Worm (Caenorhabditis elegans) whole organism, mixed stage, embryonic: ENCODE results near the gene faah-4.

Experiments used
- M03D4.4 ChIP-seq: sonication (generic microtip); optimal IDR thresholded peaks from 2 replicates; lab custom pipeline; 2017; ENCODE audit warnings: mild to moderate bottlenecking, missing genetic modification characterization, missing compliant biosample characterization
- bed-3 ChIP-seq: fragments of 200-800 bp; sonication (Bioruptor generic); optimal IDR thresholded peaks from 3 replicates; lab custom pipeline; 2018; ENCODE audit warnings: mild to moderate bottlenecking, missing genetic modification characterization, moderate library complexity, missing compliant biosample characterization
- blmp-1 ChIP-seq: fragments of 150-350 bp; optimal IDR thresholded peaks from 2 replicates; lab custom pipeline; 2014; ENCODE audit warnings: missing biosample characterization, missing genetic modification characterization
- ceh-39 ChIP-seq: fragments of 150-350 bp; optimal IDR thresholded peaks from 2 replicates; lab custom pipeline; 2014; ENCODE audit warnings: missing biosample characterization, missing genetic modification characterization
- ceh-43 ChIP-seq: fragments of 200-800 bp; sonication (Bioruptor generic); optimal IDR thresholded peaks from 2 replicates; lab custom pipeline; 2018; ENCODE audit warnings: mild to moderate bottlenecking, missing genetic modification characterization, moderate library complexity, missing compliant biosample characterization
- ceh-83 ChIP-seq: fragments of 200-800 bp; sonication (Bioruptor generic); optimal IDR thresholded peaks from 2 replicates; lab custom pipeline; 2018; ENCODE audit warnings: mild to moderate bottlenecking, missing genetic modification characterization, missing compliant biosample characterization
- ces-1 ChIP-seq: fragments of 150-350 bp; optimal IDR thresholded peaks from 2 replicates; lab custom pipeline; 2014; ENCODE audit warnings: missing biosample characterization, missing genetic modification reagents, missing genetic modification characterization
- drap-1 ChIP-seq: fragments of 200-800 bp; sonication (Bioruptor generic); optimal IDR thresholded peaks from 3 replicates; lab custom pipeline; 2018; ENCODE audit warnings: mild to moderate bottlenecking, missing genetic modification characterization, missing compliant biosample characterization
- elt-1 ChIP-seq: sonication (generic microtip); optimal IDR thresholded peaks from 2 replicates; lab custom pipeline; 2017; ENCODE audit warnings: missing genetic modification characterization, mild to moderate bottlenecking, missing compliant biosample characterization, antibody characterized with exemption, moderate library complexity, borderline replicate concordance; ENCODE audit not compliant: insufficient read depth
- elt-3 ChIP-seq: fragments of 150-350 bp; optimal IDR thresholded peaks from 2 replicates; lab custom pipeline; 2014; ENCODE audit warnings: missing biosample characterization, missing genetic modification characterization
- flh-1 ChIP-seq: fragments of 200-800 bp; sonication (Bioruptor generic); optimal IDR thresholded peaks from 2 replicates; lab custom pipeline; 2018; ENCODE audit warnings: mild to moderate bottlenecking, missing genetic modification characterization, moderate library complexity, missing compliant biosample characterization
- ham-2 ChIP-seq: fragments of 200-800 bp; sonication (Bioruptor generic); optimal IDR thresholded peaks from 2 replicates; lab custom pipeline; 2018; ENCODE audit warnings: mild to moderate bottlenecking, missing genetic modification characterization, missing compliant biosample characterization
- hlh-1 ChIP-seq: fragments of 150-350 bp; optimal IDR thresholded peaks from 2 replicates; lab custom pipeline; 2014; ENCODE audit warnings: missing biosample characterization, missing genetic modification reagents, missing genetic modification characterization
- lin-13 ChIP-seq: fragments of 150-350 bp; optimal IDR thresholded peaks from 2 replicates; lab custom pipeline; 2014; ENCODE audit warnings: missing biosample characterization, missing genetic modification characterization
- lin-32 ChIP-seq: fragments of 200-800 bp; sonication (Bioruptor generic); optimal IDR thresholded peaks from 2 replicates; lab custom pipeline; 2018; ENCODE audit warnings: mild to moderate bottlenecking, missing genetic modification characterization, missing compliant biosample characterization
- lsy-2 ChIP-seq: fragments of 150-350 bp; optimal IDR thresholded peaks from 2 replicates; lab custom pipeline; 2014; ENCODE audit warnings: missing biosample characterization, missing genetic modification characterization
- mls-2 ChIP-seq: sonication (generic microtip); optimal IDR thresholded peaks from 2 replicates; lab custom pipeline; 2016; ENCODE audit warnings: mild to moderate bottlenecking, missing genetic modification characterization, moderate library complexity, missing compliant biosample characterization
- nhr-12 ChIP-seq: fragments of 150-350 bp; optimal IDR thresholded peaks from 2 replicates; lab custom pipeline; 2014; ENCODE audit warnings: missing biosample characterization, missing genetic modification characterization
- nhr-2 ChIP-seq: fragments of 150-350 bp; optimal IDR thresholded peaks from 2 replicates; lab custom pipeline; 2014; ENCODE audit warnings: missing biosample characterization, missing genetic modification characterization
- nhr-237 ChIP-seq: fragments of 150-350 bp; optimal IDR thresholded peaks from 2 replicates; lab custom pipeline; 2014; ENCODE audit warnings: missing biosample characterization, missing genetic modification characterization
- nhr-28 ChIP-seq: fragments of 150-350 bp; optimal IDR thresholded peaks from 2 replicates; lab custom pipeline; 2014; ENCODE audit warnings: missing biosample characterization, missing genetic modification characterization
- sem-2 ChIP-seq: fragments of 200-800 bp; sonication (Bioruptor generic); optimal IDR thresholded peaks from 2 replicates; lab custom pipeline; 2018; ENCODE audit warnings: mild to moderate bottlenecking, missing genetic modification characterization, missing compliant biosample characterization
- snpc-4 ChIP-seq: fragments of 150-350 bp; optimal IDR thresholded peaks from 2 replicates; lab custom pipeline; 2014; ENCODE audit warnings: missing biosample characterization, missing genetic modification characterization
- sptf-1 ChIP-seq: sonication (generic microtip); optimal IDR thresholded peaks from 2 replicates; lab custom pipeline; 2017; ENCODE audit warnings: mild to moderate bottlenecking, missing genetic modification characterization, moderate library complexity, missing compliant biosample characterization
- tbx-8 ChIP-seq: fragments of 200-800 bp; sonication (Bioruptor generic); optimal IDR thresholded peaks from 2 replicates; lab custom pipeline; 2018; ENCODE audit warnings: mild to moderate bottlenecking, missing genetic modification characterization, moderate library complexity, missing compliant biosample characterization
- unc-120 ChIP-seq: sonication (generic microtip); optimal IDR thresholded peaks from 2 replicates; lab custom pipeline; 2017; ENCODE audit warnings: missing genetic modification characterization, missing compliant biosample characterization; ENCODE audit not compliant: poor library complexity, severe bottlenecking
- unc-39 ChIP-seq: fragments of 150-350 bp; optimal IDR thresholded peaks from 2 replicates; lab custom pipeline; 2014; ENCODE audit warnings: missing biosample characterization, missing genetic modification characterization
- zip-8 ChIP-seq: fragments of 150-350 bp; optimal IDR thresholded peaks from 2 replicates; lab custom pipeline; 2014; ENCODE audit warnings: missing biosample characterization, missing genetic modification characterization
- ztf-11 ChIP-seq: fragments of 150-350 bp; optimal IDR thresholded peaks from 2 replicates; lab custom pipeline; 2014; ENCODE audit warnings: missing biosample characterization, missing genetic modification characterization

Gene faah-4

ce11 chrIII:11869231-11869912, 40.3 kb downstream of the faah-4 start, which contains the start of gene taf-12:
Gene taf-12, minus strand, starts transcription at chrIII:11869281.
- TF ChIP-seq elt-3 (tag; lab: Kevin White, UChicago) (no peak), ztf-11 (tag; lab: Kevin White, UChicago) (no peak), nhr-28 (no peak), lin-13 (tag; lab: Kevin White, UChicago) (no peak), lin-32 (no peak), hlh-1 (tag; lab: Kevin White, UChicago) (no peak), sptf-1 (tag; lab: Kevin White, UChicago) (no peak), mls-2 (tag; lab: Kevin White, UChicago) (no peak), flh-1 (no peak), ham-2 (GFP tag; lab: Kevin White, UChicago) (no peak), nhr-2 (no peak), nhr-12 (no peak)
- TF ChIP-seq, all 35 proteins: peak for 0

ce11 chrIII:11866127-11866526, 43.6 kb downstream of the faah-4 start:
- TF ChIP-seq ceh-39 (tag; lab: Kevin White, UChicago) (no peak), snpc-4 (tag; lab: Kevin White, UChicago) (no peak), hlh-1 (tag; lab: Kevin White, UChicago) (no peak), unc-39 (tag; lab: Kevin White, UChicago) (no peak), ztf-11 (tag; lab: Kevin White, UChicago) (no peak), nhr-237 (tag; lab: Kevin White, UChicago) (no peak), ceh-83 (no peak), sem-2 (GFP tag; lab: Kevin White, UChicago) (no peak), tbx-8 (GFP tag; lab: Kevin White, UChicago) (no peak), drap-1 (GFP tag; lab: Kevin White, UChicago) (no peak), mls-2 (tag; lab: Kevin White, UChicago) (no peak), zip-8 (tag; lab: Kevin White, UChicago) (no peak), sptf-1 (tag; lab: Kevin White, UChicago) (no peak)

- TF ChIP-seq hlh-1 (tag; lab: Kevin White, UChicago) = no peak
Measured at ce11 chrIII:11862149-11862548, 47.5 kb downstream of the faah-4 start, which contains the start of gene Y56A3A.2. Gene Y56A3A.2, minus strand, starts transcription at chrIII:11862249.

ce11 chrIII:11861123-11861522, 48.6 kb downstream of the faah-4 start:
- TF ChIP-seq tbx-8 (GFP tag; lab: Kevin White, UChicago) = no peak

ce11 chrIII:11856852-11857251, 52.8 kb downstream of the faah-4 start:
- TF ChIP-seq elt-1 (tag; lab: Kevin White, UChicago) (no peak), nhr-28 (no peak), sptf-1 (tag; lab: Kevin White, UChicago) (no peak), blmp-1 (tag; lab: Kevin White, UChicago) (no peak)
- TF ChIP-seq, all 35 proteins: peak for 0

ce11 chrIII:11853533-11853932, 56.1 kb downstream of the faah-4 start:
- TF ChIP-seq ces-1 = no peak
- TF ChIP-seq hlh-1 (tag; lab: Kevin White, UChicago) = no peak
- TF ChIP-seq elt-1 (tag; lab: Kevin White, UChicago) = no peak
- no peak for TF ChIP-seq ham-2 (GFP tag; lab: Kevin White, UChicago)
- TF ChIP-seq lsy-2 (tag; lab: Kevin White, UChicago) = no peak
- no peak for TF ChIP-seq ceh-43 (GFP tag; lab: Kevin White, UChicago)
- TF ChIP-seq flh-1 = no peak
- TF ChIP-seq blmp-1 (tag; lab: Kevin White, UChicago) = no peak
- TF ChIP-seq bed-3 = no peak
- TF ChIP-seq M03D4.4 (tag; lab: Kevin White, UChicago) = no peak
- TF ChIP-seq unc-120 = no peak
- TF ChIP-seq lin-13 (tag; lab: Kevin White, UChicago) = no peak
